Worm (Caenorhabditis elegans) whole organism, L1 larva: Measurements from ENCODE around the gene Y73B6BL.37.

Source experiments
- C16A3.4 ChIP-seq: fragments of 150-350 bp; optimal IDR thresholded peaks from 2 replicates; lab custom pipeline; 2014; ENCODE audit warnings: missing biosample characterization, missing genetic modification characterization
- F16B12.6 ChIP-seq: fragments of 150-350 bp; optimal IDR thresholded peaks from 2 replicates; lab custom pipeline; 2014; ENCODE audit warnings: missing biosample characterization, missing genetic modification characterization
- aha-1 ChIP-seq: fragments of 150-350 bp; optimal IDR thresholded peaks from 2 replicates; lab custom pipeline; 2014; ENCODE audit warnings: missing biosample characterization, missing genetic modification characterization
- blmp-1 ChIP-seq: fragments of 150-350 bp; optimal IDR thresholded peaks from 2 replicates; lab custom pipeline; 2014; ENCODE audit warnings: missing biosample characterization, missing genetic modification characterization
- ceh-82 ChIP-seq, 3 experiments: fragments of 150-350 bp in 1 of 3; sonication (generic microtip) in 2 of 3; optimal IDR thresholded peaks; 2 replicates each; lab custom pipeline; 2014 to 2017; ENCODE audit warnings: missing biosample characterization in 3 of 3, missing genetic modification characterization in 3 of 3
- ceh-90 ChIP-seq: sonication (generic microtip); optimal IDR thresholded peaks from 2 replicates; lab custom pipeline; 2016; ENCODE audit warnings: missing genetic modification characterization, missing compliant biosample characterization
- ces-1 ChIP-seq: fragments of 150-350 bp; optimal IDR thresholded peaks from 2 replicates; lab custom pipeline; 2014; ENCODE audit warnings: missing biosample characterization, missing genetic modification reagents, missing genetic modification characterization
- dpl-1 ChIP-seq, 3 experiments: fragments of 150-350 bp in 2 of 3; sonication (generic microtip) in 1 of 3; optimal IDR thresholded peaks; 2 replicates each; lab custom pipeline; 2014 to 2017; ENCODE audit warnings: missing biosample characterization in 3 of 3, missing genetic modification characterization in 3 of 3, missing genetic modification reagents in 3 of 3
- dsc-1 ChIP-seq: sonication (generic microtip); optimal IDR thresholded peaks from 2 replicates; lab custom pipeline; 2016; ENCODE audit warnings: mild to moderate bottlenecking, missing genetic modification characterization, missing compliant biosample characterization
- efl-1 ChIP-seq, 4 experiments: fragments of 150-350 bp; optimal IDR thresholded peaks in 3 of 4; peaks in 1 of 4; 1 replicate in 1 of 4; 2 replicates in 3 of 4; lab custom pipeline; 2014; ENCODE audit warnings: missing biosample characterization in 2 of 4, missing genetic modification characterization in 2 of 4, missing genetic modification reagents in 2 of 4
- egl-13 ChIP-seq: sonication (generic microtip); optimal IDR thresholded peaks from 2 replicates; lab custom pipeline; 2016; ENCODE audit warnings: missing genotype, missing genetic modification reagents, missing genetic modification characterization, missing compliant biosample characterization
- elt-3 ChIP-seq, 6 experiments: fragments of 150-350 bp in 1 of 6; sonication (generic microtip); optimal IDR thresholded peaks; 2 replicates each; lab custom pipeline; 2017 to 2018; ENCODE audit warnings: missing biosample characterization in 6 of 6, missing genetic modification characterization in 6 of 6, inconsistent platforms in 1 of 6
- ets-5 ChIP-seq: fragments of 200-800 bp; sonication (Bioruptor generic); IDR thresholded peaks from 2 replicates; pipeline ENCODE4 v1.3.6; 2022; ENCODE audit warnings: missing genetic modification characterization, missing compliant biosample characterization
- fkh-4 ChIP-seq: sonication (generic microtip); optimal IDR thresholded peaks from 2 replicates; lab custom pipeline; 2016; ENCODE audit warnings: missing compliant biosample characterization, missing genetic modification characterization, borderline replicate concordance
- fkh-8 ChIP-seq: sonication (generic microtip); optimal IDR thresholded peaks from 2 replicates; lab custom pipeline; 2016; ENCODE audit warnings: mild to moderate bottlenecking, missing genetic modification characterization, missing compliant biosample characterization
- lin-13 ChIP-seq: fragments of 150-350 bp; optimal IDR thresholded peaks from 2 replicates; lab custom pipeline; 2014; ENCODE audit warnings: missing biosample characterization, missing genetic modification reagents, missing genetic modification characterization
- lin-14 ChIP-seq: fragments of 200-800 bp; sonication (Bioruptor generic); optimal IDR thresholded peaks from 2 replicates; lab custom pipeline; 2018; ENCODE audit warnings: mild to moderate bottlenecking, missing genetic modification characterization, moderate library complexity, missing compliant biosample characterization
- lin-35 ChIP-seq, 2 experiments: fragments of 150-350 bp; optimal IDR thresholded peaks; 2 replicates each; lab custom pipeline; 2014; ENCODE audit warnings: missing biosample characterization in 2 of 2, missing genetic modification characterization in 2 of 2, missing genetic modification reagents in 2 of 2
- lsy-2 ChIP-seq, 2 experiments: fragments of 150-350 bp; optimal IDR thresholded peaks; 2 replicates each; lab custom pipeline; 2014; ENCODE audit warnings: missing biosample characterization in 2 of 2, missing genetic modification characterization in 2 of 2
- mab-9 ChIP-seq: fragments of 200-800 bp; sonication (Bioruptor generic); IDR thresholded peaks from 2 replicates; pipeline ENCODE4 v1.3.6; 2022; ENCODE audit warnings: missing genetic modification reagents, missing genetic modification characterization, missing compliant biosample characterization
- mdl-1 ChIP-seq, 2 experiments: fragments of 150-350 bp; optimal IDR thresholded peaks; 2 replicates each; lab custom pipeline; 2014 to 2017; ENCODE audit warnings: missing biosample characterization in 2 of 2, missing genetic modification characterization in 2 of 2, inconsistent platforms in 1 of 2
- nhr-11 ChIP-seq: fragments of 150-350 bp; optimal IDR thresholded peaks from 2 replicates; lab custom pipeline; 2014; ENCODE audit warnings: missing biosample characterization, missing genetic modification characterization
- nhr-12 ChIP-seq: sonication (generic microtip); optimal IDR thresholded peaks from 2 replicates; lab custom pipeline; 2017; ENCODE audit warnings: missing biosample characterization, missing genetic modification characterization
- nhr-19 ChIP-seq: fragments of 200-800 bp; sonication (Bioruptor generic); conservative IDR thresholded peaks from 2 replicates; pipeline ENCODE4 v1.3.6; 2022; ENCODE audit warnings: missing genetic modification characterization, missing compliant biosample characterization
- nhr-20 ChIP-seq: sonication (generic microtip); optimal IDR thresholded peaks from 2 replicates; lab custom pipeline; 2016; ENCODE audit warnings: mild to moderate bottlenecking, missing genetic modification characterization, missing compliant biosample characterization
- nhr-28 ChIP-seq: fragments of 150-350 bp; optimal IDR thresholded peaks from 2 replicates; lab custom pipeline; 2014; ENCODE audit warnings: missing biosample characterization, missing genetic modification characterization
- nhr-47 ChIP-seq: sonication (generic microtip); optimal IDR thresholded peaks from 2 replicates; lab custom pipeline; 2016; ENCODE audit warnings: mild to moderate bottlenecking, missing genetic modification characterization, moderate library complexity, missing compliant biosample characterization
- nhr-71 ChIP-seq: sonication (generic microtip); optimal IDR thresholded peaks from 2 replicates; lab custom pipeline; 2016; ENCODE audit warnings: mild to moderate bottlenecking, missing genetic modification characterization, moderate library complexity, missing compliant biosample characterization
- pag-3 ChIP-seq: sonication (generic microtip); optimal IDR thresholded peaks from 2 replicates; lab custom pipeline; 2017; ENCODE audit warnings: missing genetic modification characterization, mild to moderate bottlenecking, missing compliant biosample characterization, antibody characterized with exemption, borderline replicate concordance; ENCODE audit not compliant: insufficient read depth
- pax-3 ChIP-seq: fragments of 200-800 bp; sonication (Bioruptor generic); optimal IDR thresholded peaks from 2 replicates; lab custom pipeline; 2018; ENCODE audit warnings: mild to moderate bottlenecking, missing genetic modification characterization, moderate library complexity, missing compliant biosample characterization
- pqm-1 ChIP-seq: sonication (generic microtip); optimal IDR thresholded peaks from 3 replicates; lab custom pipeline; 2017; ENCODE audit warnings: missing biosample characterization, missing genetic modification characterization
- skn-1 ChIP-seq: fragments of 150-350 bp; optimal IDR thresholded peaks from 2 replicates; lab custom pipeline; 2014; ENCODE audit warnings: missing biosample characterization, missing genetic modification characterization
- sox-4 ChIP-seq: sonication (generic microtip); optimal IDR thresholded peaks from 2 replicates; lab custom pipeline; 2016; ENCODE audit warnings: missing genetic modification characterization, missing compliant biosample characterization
- sptf-1 ChIP-seq: fragments of 150-350 bp; optimal IDR thresholded peaks from 2 replicates; lab custom pipeline; 2014; ENCODE audit warnings: missing biosample characterization, missing genetic modification characterization
- swsn-7 ChIP-seq: sonication (generic microtip); optimal IDR thresholded peaks from 2 replicates; lab custom pipeline; 2016; ENCODE audit warnings: missing genetic modification characterization, missing compliant biosample characterization
- unc-30 ChIP-seq: sonication (generic microtip); optimal IDR thresholded peaks from 2 replicates; lab custom pipeline; 2017; ENCODE audit warnings: missing biosample characterization, missing genetic modification characterization
- unc-86 ChIP-seq: sonication (generic microtip); optimal IDR thresholded peaks from 2 replicates; lab custom pipeline; 2016; ENCODE audit warnings: missing genetic modification characterization, missing compliant biosample characterization
- vab-15 ChIP-seq: sonication (generic microtip); optimal IDR thresholded peaks from 2 replicates; lab custom pipeline; 2017; ENCODE audit warnings: missing genotype, mild to moderate bottlenecking, missing genetic modification characterization, missing compliant biosample characterization
- xbp-1 ChIP-seq: sonication (generic microtip); optimal IDR thresholded peaks from 2 replicates; lab custom pipeline; 2016; ENCODE audit warnings: missing genetic modification characterization, missing compliant biosample characterization
- zag-1 ChIP-seq: fragments of 150-350 bp; optimal IDR thresholded peaks from 2 replicates; lab custom pipeline; 2014; ENCODE audit warnings: missing biosample characterization, missing genetic modification characterization
- zip-4 ChIP-seq: fragments of 200-800 bp; sonication (Bioruptor generic); optimal IDR thresholded peaks from 2 replicates; lab custom pipeline; 2018; ENCODE audit warnings: mild to moderate bottlenecking, missing genetic modification characterization, moderate library complexity, missing compliant biosample characterization
- ztf-11 ChIP-seq, 2 experiments: sonication (generic microtip); optimal IDR thresholded peaks; 2 replicates each; lab custom pipeline; 2016 to 2017; ENCODE audit warnings: missing genetic modification characterization in 2 of 2, missing biosample characterization in 1 of 2, missing compliant biosample characterization in 1 of 2
- ztf-4 ChIP-seq: fragments of 150-350 bp; optimal IDR thresholded peaks from 2 replicates; lab custom pipeline; 2014; ENCODE audit warnings: missing biosample characterization, missing genetic modification characterization

Y73B6BL.37 gene

ce11 chrIV:6514700-6515099 is 27.6 kb downstream of the Y73B6BL.37 start:
- TF ChIP-seq fkh-8 (tag; lab: Kevin White, UChicago), result peak; percentile 97
- TF ChIP-seq pax-3, result peak; percentile 77
- no peak for TF ChIP-seq skn-1 (tag; lab: Kevin White, UChicago)
- no peak for TF ChIP-seq fkh-4 (tag; lab: Kevin White, UChicago)
- TF ChIP-seq dsc-1 (tag; lab: Kevin White, UChicago), result peak; percentile 63
- TF ChIP-seq pqm-1 (tag; lab: Kevin White, UChicago), result no peak
- TF ChIP-seq sox-4 (tag; lab: Kevin White, UChicago), result peak; percentile 53
- TF ChIP-seq elt-3 (tag; optimal IDR thresholded peaks at IDR 0.05; lab: Kevin White, UChicago), result no peak
- TF ChIP-seq nhr-71 (tag; lab: Kevin White, UChicago), result peak; percentile 94
- TF ChIP-seq ztf-4, result peak; percentile 23
- peak; percentile 33 for TF ChIP-seq xbp-1 (tag; lab: Kevin White, UChicago)
- peak in 1 of 2 experiments; percentile 34 for TF ChIP-seq lsy-2 (tag; optimal IDR thresholded peaks at IDR 0.05; lab: Kevin White, UChicago)
- TF ChIP-seq nhr-28, result no peak
- TF ChIP-seq dpl-1 (GFP tag; optimal IDR thresholded peaks at IDR 0.05; lab: Kevin White, UChicago), result peak in 1 of 3 experiments; percentile 21
- TF ChIP-seq unc-86 (tag; lab: Kevin White, UChicago), result peak; percentile 71
- TF ChIP-seq nhr-19, result peak; percentile 17; the same call in 1 of the 2 replicates
- peak; percentile 79 for TF ChIP-seq egl-13 (tag; lab: Kevin White, UChicago)
- TF ChIP-seq ceh-82 (tag; optimal IDR thresholded peaks at IDR 0.05; lab: Kevin White, UChicago), result no peak
- TF ChIP-seq swsn-7 (tag; lab: Kevin White, UChicago), result peak; percentile 73
- TF ChIP-seq unc-30 (tag; lab: Kevin White, UChicago), result no peak
- TF ChIP-seq lin-14 (GFP tag; lab: Kevin White, UChicago), result peak; percentile 71
- no peak for TF ChIP-seq vab-15 (tag; lab: Kevin White, UChicago)
- TF ChIP-seq mab-9, result no peak
- peak; percentile 16 for TF ChIP-seq nhr-20
- TF ChIP-seq blmp-1 (tag; lab: Kevin White, UChicago), result no peak
- TF ChIP-seq aha-1 (tag; lab: Kevin White, UChicago), result no peak
- TF ChIP-seq C16A3.4, result no peak
- TF ChIP-seq nhr-47, result peak; percentile 90
- TF ChIP-seq zip-4 (GFP tag; lab: Kevin White, UChicago), result peak; percentile 3
- peak; percentile 79 for TF ChIP-seq nhr-11
- no peak for TF ChIP-seq ztf-11 (tag; optimal IDR thresholded peaks at IDR 0.05; lab: Kevin White, UChicago)

ce11 chrIV:6517859-6518258 is 30.7 kb downstream of the Y73B6BL.37 start, which contains the start of gene C01G5.7:
Gene C01G5.7 (plus strand): TSS chrIV:6518159.
- no peak for TF ChIP-seq skn-1 (tag; lab: Kevin White, UChicago)
- no peak for TF ChIP-seq ces-1 (GFP tag; lab: Kevin White, UChicago)
- TF ChIP-seq ztf-4, result no peak
- TF ChIP-seq ceh-90 (tag; lab: Kevin White, UChicago), result no peak
- no peak for TF ChIP-seq nhr-71 (tag; lab: Kevin White, UChicago)
- TF ChIP-seq elt-3 (tag; optimal IDR thresholded peaks at IDR 0.05; lab: Kevin White, UChicago), result no peak
- no peak for TF ChIP-seq mdl-1 (tag; optimal IDR thresholded peaks at IDR 0.05; lab: Kevin White, UChicago)
- no peak for TF ChIP-seq zip-4 (GFP tag; lab: Kevin White, UChicago)
- TF ChIP-seq nhr-12, result no peak
- no peak for TF ChIP-seq lin-13 (GFP tag; lab: Kevin White, UChicago)
- no peak for TF ChIP-seq unc-30 (tag; lab: Kevin White, UChicago)
- no peak for TF ChIP-seq blmp-1 (tag; lab: Kevin White, UChicago)
- TF ChIP-seq mab-9, result no peak
- no peak for TF ChIP-seq ets-5
- TF ChIP-seq sptf-1 (tag; lab: Kevin White, UChicago), result no peak
- TF ChIP-seq pag-3 (tag; lab: Kevin White, UChicago), result no peak

DNA sequence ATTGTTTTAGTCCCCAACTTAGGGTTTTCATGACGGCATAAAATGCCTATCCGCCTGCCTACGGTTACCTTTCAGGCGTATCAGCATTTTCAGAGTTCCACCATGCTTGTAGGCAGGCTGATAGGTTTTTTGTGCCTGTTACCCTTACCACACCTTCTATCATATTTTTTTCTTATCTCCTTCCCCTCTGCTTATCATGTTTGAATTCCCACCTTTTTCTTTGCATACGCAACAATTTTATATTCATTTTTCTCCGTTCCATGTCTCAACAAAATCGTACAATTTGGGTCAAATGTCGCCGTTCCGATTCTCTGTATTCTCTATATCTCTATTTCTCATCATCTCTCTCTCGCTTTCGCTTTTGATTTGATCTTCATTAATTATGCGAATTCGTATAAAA is 32.4 kb downstream of the Y73B6BL.37 start, which contains the start of gene C01G5.9:
TSS of gene C01G5.9 (plus strand) at position 301 of the 400 bp plus-strand sequence.
- TF ChIP-seq ztf-11 (tag; optimal IDR thresholded peaks at IDR 0.05; lab: Kevin White, UChicago) (no peak), lin-35 (GFP tag; optimal IDR thresholded peaks at IDR 0.05; lab: Kevin White, UChicago) (no peak), F16B12.6 (tag; lab: Kevin White, UChicago) (no peak), sox-4 (tag; lab: Kevin White, UChicago) (no peak), efl-1 (optimal IDR thresholded peaks at IDR 0.05; lab: Kevin White, UChicago) (no peak), efl-1 (GFP tag; optimal IDR thresholded peaks at IDR 0.05 in 1 of 2; lab: Kevin White, UChicago) (no peak), blmp-1 (tag; lab: Kevin White, UChicago) (peak; percentile 10), zag-1 (no peak)
- TF ChIP-seq, all 84 proteins: peak for 1
